Worm (Caenorhabditis elegans) whole organism, L2 larva: ENCODE data around the gene Y73F8A.32.

ENCODE experiments used
- C34F6.9 ChIP-seq: fragments of 150-350 bp; optimal IDR thresholded peaks from 2 replicates; lab custom pipeline; 2014; ENCODE audit warnings: missing biosample characterization, missing genetic modification characterization
- F13H6.1 ChIP-seq: sonication (generic microtip); optimal IDR thresholded peaks from 2 replicates; lab custom pipeline; 2016; ENCODE audit warnings: missing genetic modification characterization, missing compliant biosample characterization
- R02D3.7 ChIP-seq: fragments of 150-350 bp; optimal IDR thresholded peaks from 2 replicates; lab custom pipeline; 2014; ENCODE audit warnings: missing biosample characterization, missing genetic modification characterization
- alr-1 ChIP-seq: fragments of 150-350 bp; optimal IDR thresholded peaks from 2 replicates; lab custom pipeline; 2014; ENCODE audit warnings: missing biosample characterization, missing genetic modification characterization
- aly-2 ChIP-seq: fragments of 150-350 bp; optimal IDR thresholded peaks from 2 replicates; lab custom pipeline; 2014; ENCODE audit warnings: missing biosample characterization, missing genetic modification characterization
- blmp-1 ChIP-seq: sonication (generic microtip); optimal IDR thresholded peaks from 2 replicates; lab custom pipeline; 2017; ENCODE audit warnings: missing genetic modification characterization, mild to moderate bottlenecking, missing compliant biosample characterization, antibody characterized with exemption, moderate library complexity; ENCODE audit not compliant: insufficient read depth
- ceh-16 ChIP-seq: fragments of 150-350 bp; optimal IDR thresholded peaks from 2 replicates; lab custom pipeline; 2014; ENCODE audit warnings: missing biosample characterization, missing genetic modification characterization
- ceh-82 ChIP-seq: fragments of 150-350 bp; optimal IDR thresholded peaks from 2 replicates; lab custom pipeline; 2014; ENCODE audit warnings: missing biosample characterization, missing genetic modification characterization
- crh-2 ChIP-seq: sonication (generic microtip); optimal IDR thresholded peaks from 2 replicates; lab custom pipeline; 2017; ENCODE audit warnings: missing biosample characterization, missing genetic modification characterization
- dmd-4 ChIP-seq: sonication (generic microtip); optimal IDR thresholded peaks from 2 replicates; lab custom pipeline; 2017; ENCODE audit warnings: missing biosample characterization, missing genetic modification characterization
- egl-27 ChIP-seq: sonication (generic microtip); optimal IDR thresholded peaks from 3 replicates; lab custom pipeline; 2017; ENCODE audit warnings: missing biosample characterization, missing genetic modification reagents, missing genetic modification characterization
- elt-3 ChIP-seq: sonication (generic microtip); optimal IDR thresholded peaks from 2 replicates; lab custom pipeline; 2017; ENCODE audit warnings: missing biosample characterization, missing genetic modification characterization
- fos-1 ChIP-seq: fragments of 150-350 bp; optimal IDR thresholded peaks from 2 replicates; lab custom pipeline; 2014; ENCODE audit warnings: missing biosample characterization, missing genetic modification characterization
- gmeb-1 ChIP-seq: fragments of 150-350 bp; optimal IDR thresholded peaks from 2 replicates; lab custom pipeline; 2014; ENCODE audit warnings: missing biosample characterization, missing genetic modification characterization
- lin-11 ChIP-seq: fragments of 150-350 bp; sonication (generic microtip); optimal IDR thresholded peaks from 2 replicates; lab custom pipeline; 2014; ENCODE audit warnings: missing biosample characterization, missing genetic modification characterization, inconsistent platforms, mixed read lengths
- lin-13 ChIP-seq: fragments of 150-350 bp; optimal IDR thresholded peaks from 2 replicates; lab custom pipeline; 2014; ENCODE audit warnings: missing biosample characterization, missing genetic modification reagents, missing genetic modification characterization
- lsy-2 ChIP-seq, 2 experiments: fragments of 150-350 bp in 1 of 2; sonication (generic microtip) in 1 of 2; optimal IDR thresholded peaks; 2 replicates each; lab custom pipeline; 2014 to 2017; ENCODE audit warnings: missing biosample characterization in 2 of 2, missing genetic modification characterization in 2 of 2
- mab-5 ChIP-seq: fragments of 150-350 bp; optimal IDR thresholded peaks from 2 replicates; lab custom pipeline; 2014; ENCODE audit warnings: missing biosample characterization, missing genetic modification characterization
- mbf-1 ChIP-seq: sonication (generic microtip); optimal IDR thresholded peaks from 2 replicates; lab custom pipeline; 2017; ENCODE audit warnings: missing biosample characterization, missing genetic modification characterization
- mdl-1 ChIP-seq, 2 experiments: fragments of 150-350 bp in 1 of 2; sonication (generic microtip) in 1 of 2; optimal IDR thresholded peaks; 2 replicates each; lab custom pipeline; 2017; ENCODE audit warnings: missing biosample characterization in 2 of 2, missing genetic modification characterization in 2 of 2
- nhr-10 ChIP-seq: sonication (generic microtip); optimal IDR thresholded peaks from 2 replicates; lab custom pipeline; 2017; ENCODE audit warnings: missing biosample characterization, missing genetic modification characterization
- nhr-11 ChIP-seq: fragments of 150-350 bp; optimal IDR thresholded peaks from 2 replicates; lab custom pipeline; 2014; ENCODE audit warnings: missing biosample characterization, missing genetic modification characterization
- nhr-129 ChIP-seq: fragments of 150-350 bp; optimal IDR thresholded peaks from 2 replicates; lab custom pipeline; 2014; ENCODE audit warnings: missing biosample characterization, missing genetic modification characterization
- nhr-21 ChIP-seq: fragments of 150-350 bp; optimal IDR thresholded peaks from 2 replicates; lab custom pipeline; 2014; ENCODE audit warnings: missing biosample characterization, missing genetic modification characterization
- nhr-6 ChIP-seq: fragments of 150-350 bp; optimal IDR thresholded peaks from 2 replicates; lab custom pipeline; 2014; ENCODE audit warnings: missing biosample characterization, missing genetic modification characterization
- nhr-77 ChIP-seq: fragments of 150-350 bp; optimal IDR thresholded peaks from 2 replicates; lab custom pipeline; 2014; ENCODE audit warnings: missing biosample characterization, missing genetic modification characterization
- peb-1 ChIP-seq: fragments of 150-350 bp; optimal IDR thresholded peaks from 2 replicates; lab custom pipeline; 2014; ENCODE audit warnings: missing biosample characterization, missing genetic modification characterization
- sem-4 ChIP-seq: fragments of 150-350 bp; optimal IDR thresholded peaks from 2 replicates; lab custom pipeline; 2014; ENCODE audit warnings: missing biosample characterization, missing genetic modification reagents, missing genetic modification characterization
- skn-1 ChIP-seq: sonication (generic microtip); optimal IDR thresholded peaks from 2 replicates; lab custom pipeline; 2017; ENCODE audit warnings: missing biosample characterization, missing genetic modification characterization
- sma-3 ChIP-seq: sonication (generic microtip); optimal IDR thresholded peaks from 2 replicates; lab custom pipeline; 2016; ENCODE audit warnings: missing genetic modification reagents, missing genetic modification characterization, missing compliant biosample characterization
- sma-9 ChIP-seq, 2 experiments: fragments of 150-350 bp in 1 of 2; sonication (generic microtip) in 1 of 2; optimal IDR thresholded peaks; 2 replicates each; lab custom pipeline; 2014 to 2016; ENCODE audit warnings: missing genetic modification characterization in 2 of 2, mild to moderate bottlenecking in 1 of 2, missing biosample characterization in 1 of 2, missing compliant biosample characterization in 1 of 2, missing genetic modification reagents in 1 of 2, moderate library complexity in 1 of 2
- snpc-4 ChIP-seq: fragments of 150-350 bp; optimal IDR thresholded peaks from 2 replicates; lab custom pipeline; 2014; ENCODE audit warnings: missing biosample characterization, missing genetic modification characterization
- unc-55 ChIP-seq: fragments of 150-350 bp; sonication (generic microtip); optimal IDR thresholded peaks from 3 replicates; lab custom pipeline; 2014; ENCODE audit warnings: missing biosample characterization, missing genetic modification reagents, missing genetic modification characterization
- zag-1 ChIP-seq: fragments of 150-350 bp; optimal IDR thresholded peaks from 2 replicates; lab custom pipeline; 2014; ENCODE audit warnings: missing biosample characterization, missing genetic modification characterization

Gene Y73F8A.32

ce11 chrIV:15564327-15564726 lies 43.1 kb upstream of the Y73F8A.32 start, which contains the start of gene Y105C5A.1:
Gene Y105C5A.1, minus strand, starts transcription at chrIV:15564427.
- TF ChIP-seq lin-13 (no peak), dmd-4 (tag; lab: Kevin White, UChicago) (no peak), nhr-6 (tag; lab: Kevin White, UChicago) (no peak)

- TF ChIP-seq unc-55 (GFP tag; lab: Kevin White, UChicago) (peak; percentile 97), F13H6.1 (peak; percentile 41), sem-4 (tag; lab: Kevin White, UChicago) (peak; percentile 66), nhr-11 (tag; lab: Kevin White, UChicago) (no peak), fos-1 (tag; lab: Kevin White, UChicago) (no peak), zag-1 (tag; lab: Kevin White, UChicago) (peak; percentile 68), sma-3 (GFP tag; lab: Kevin White, UChicago) (no peak), nhr-129 (tag; lab: Kevin White, UChicago) (peak; percentile 76), nhr-6 (tag; lab: Kevin White, UChicago) (no peak), egl-27 (tag; lab: Kevin White, UChicago) (peak; percentile 25), crh-2 (peak; percentile 39), lsy-2 (tag; optimal IDR thresholded peaks at IDR 0.05; lab: Kevin White, UChicago) (peak; percentile 45 to 85), C34F6.9 (tag; lab: Kevin White, UChicago) (peak; percentile 71)
Observed at ce11 chrIV:15561223-15561656, 40.0 kb upstream of the Y73F8A.32 start.

- TF ChIP-seq dmd-4 (tag; lab: Kevin White, UChicago) (no peak), mab-5 (tag; lab: Kevin White, UChicago) (no peak), elt-3 (tag; lab: Kevin White, UChicago) (no peak), ceh-16 (tag; lab: Kevin White, UChicago) (no peak), nhr-129 (tag; lab: Kevin White, UChicago) (no peak), mbf-1 (tag; lab: Kevin White, UChicago) (no peak), lsy-2 (tag; optimal IDR thresholded peaks at IDR 0.05; lab: Kevin White, UChicago) (peak in 1 of 2 experiments; percentile 1), mdl-1 (tag; optimal IDR thresholded peaks at IDR 0.05; lab: Kevin White, UChicago) (no peak), zag-1 (tag; lab: Kevin White, UChicago) (no peak), blmp-1 (tag; lab: Kevin White, UChicago) (no peak), skn-1 (tag; lab: Kevin White, UChicago) (no peak), nhr-10 (tag; lab: Kevin White, UChicago) (no peak), gmeb-1 (tag; lab: Kevin White, UChicago) (peak; percentile 5), lin-11 (tag; lab: Kevin White, UChicago) (no peak), nhr-21 (tag; lab: Kevin White, UChicago) (no peak), R02D3.7 (tag; lab: Kevin White, UChicago) (no peak), fos-1 (tag; lab: Kevin White, UChicago) (peak; percentile 72), snpc-4 (no peak)
Observed at ce11 chrIV:15559065-15559464, 37.8 kb upstream of the Y73F8A.32 start.

- TF ChIP-seq snpc-4 (no peak), nhr-77 (no peak), nhr-10 (tag; lab: Kevin White, UChicago) (no peak), ceh-82 (tag; lab: Kevin White, UChicago) (no peak), fos-1 (tag; lab: Kevin White, UChicago) (no peak), elt-3 (tag; lab: Kevin White, UChicago) (no peak), lsy-2 (tag; optimal IDR thresholded peaks at IDR 0.05; lab: Kevin White, UChicago) (no peak), mbf-1 (tag; lab: Kevin White, UChicago) (no peak), nhr-6 (tag; lab: Kevin White, UChicago) (no peak), peb-1 (tag; lab: Kevin White, UChicago) (no peak), F13H6.1 (no peak), aly-2 (tag; lab: Kevin White, UChicago) (no peak), sma-9 (GFP tag; optimal IDR thresholded peaks at IDR 0.05; lab: Kevin White, UChicago) (no peak), sma-9 (tag; optimal IDR thresholded peaks at IDR 0.05; lab: Kevin White, UChicago) (no peak), blmp-1 (tag; lab: Kevin White, UChicago) (no peak), alr-1 (tag; lab: Kevin White, UChicago) (no peak), nhr-129 (tag; lab: Kevin White, UChicago) (no peak), zag-1 (tag; lab: Kevin White, UChicago) (no peak), egl-27 (tag; lab: Kevin White, UChicago) (no peak), mdl-1 (tag; optimal IDR thresholded peaks at IDR 0.05; lab: Kevin White, UChicago) (no peak)
Observed at ce11 chrIV:15554771-15555170, 33.5 kb upstream of the Y73F8A.32 start.
